Worm (Caenorhabditis elegans) whole organism, L3 larva: ENCODE measurements around the gene nspc-9.

Source experiments
- ceh-28 ChIP-seq: fragments of 150-350 bp; optimal IDR thresholded peaks from 2 replicates; lab custom pipeline; 2014; ENCODE audit warnings: missing biosample characterization, missing genetic modification reagents, missing genetic modification characterization
- fos-1 ChIP-seq: fragments of 150-350 bp; optimal IDR thresholded peaks from 2 replicates; lab custom pipeline; 2014; ENCODE audit warnings: missing biosample characterization, missing genetic modification characterization
- unc-62 ChIP-seq: fragments of 150-350 bp; sonication (generic microtip); optimal IDR thresholded peaks from 4 replicates; lab custom pipeline; 2014; ENCODE audit warnings: missing biosample characterization, missing genetic modification reagents, missing genetic modification characterization

DNA sequence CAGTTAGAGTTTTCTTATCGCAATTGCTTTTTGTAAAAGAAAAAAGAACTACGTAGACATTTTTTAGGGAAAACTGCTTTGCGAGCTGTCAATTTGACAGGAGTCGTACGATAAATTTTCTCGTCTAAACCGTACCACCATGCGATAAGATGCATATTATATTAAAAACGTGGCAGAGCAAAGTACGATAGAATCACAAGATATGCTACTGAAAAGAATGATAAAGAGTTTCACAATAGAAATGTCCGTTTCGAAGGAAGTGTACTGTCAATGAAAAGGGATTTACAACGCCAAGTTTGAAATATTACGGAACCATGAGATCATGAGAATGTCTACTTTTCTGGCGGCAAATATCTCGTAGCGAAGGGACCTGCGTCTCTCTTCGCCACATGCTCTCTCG lies 21.6 kb upstream of the nspc-9 start, which contains the start of gene F19H6.5:
- TF ChIP-seq ceh-28 (tag; lab: Kevin White, UChicago) (no peak), unc-62 (GFP tag; lab: Kevin White, UChicago) (no peak), fos-1 (tag; lab: Kevin White, UChicago) (no peak)
